Fruit fly (Drosophila melanogaster) whole organism, prepupa: ENCODE data around the gene Teh2.

Source experiments
- CG11902 ChIP-seq: fragments of 200-800 bp; sonication (Bioruptor generic); optimal IDR thresholded peaks from 3 replicates; lab custom pipeline; 2016; ENCODE audit warnings: missing biosample characterization, missing genetic modification characterization
- CG16779 ChIP-seq: fragments of 200-800 bp; sonication (Bioruptor generic); optimal IDR thresholded peaks from 3 replicates; lab custom pipeline; 2017; ENCODE audit warnings: missing biosample characterization, mild to moderate bottlenecking, missing genetic modification characterization
- CG6276 ChIP-seq: fragments of 200-800 bp; sonication (Bioruptor generic); optimal IDR thresholded peaks from 2 replicates; lab custom pipeline; 2017; ENCODE audit warnings: missing biosample characterization, mild to moderate bottlenecking, missing genetic modification characterization
- CG6792 ChIP-seq: fragments of 200-800 bp; sonication (Bioruptor generic); optimal IDR thresholded peaks from 3 replicates; lab custom pipeline; 2016; ENCODE audit warnings: missing biosample characterization, missing genetic modification characterization
- CG6854 ChIP-seq: fragments of 200-800 bp; sonication (Bioruptor generic); optimal IDR thresholded peaks from 2 replicates; lab custom pipeline; 2017; ENCODE audit warnings: missing biosample characterization, mild to moderate bottlenecking, missing genetic modification characterization
- Eip78C ChIP-seq: fragments of 200-800 bp; sonication (Bioruptor generic); peaks from one replicate; lab custom pipeline; 2016; ENCODE audit warnings: missing biosample characterization, missing genetic modification characterization
- Ets96B ChIP-seq: fragments of 200-800 bp; optimal IDR thresholded peaks from 2 replicates; lab custom pipeline; 2019; ENCODE audit warnings: missing biosample characterization, mild to moderate bottlenecking, missing genetic modification characterization, moderate library complexity
- Met ChIP-seq: fragments of 200-800 bp; sonication (Bioruptor generic); optimal IDR thresholded peaks from 3 replicates; lab custom pipeline; 2016; ENCODE audit warnings: missing biosample characterization, missing genetic modification characterization
- Sox102F ChIP-seq: fragments of 200-800 bp; sonication (Bioruptor generic); optimal IDR thresholded peaks from 2 replicates; lab custom pipeline; 2016; ENCODE audit warnings: missing biosample characterization, mild to moderate bottlenecking, missing genetic modification characterization
- eg ChIP-seq: fragments of 200-800 bp; sonication (Bioruptor generic); IDR thresholded peaks from 3 replicates; pipeline ENCODE4 v1.3.6; 2022; ENCODE audit warnings: missing biosample characterization, missing genetic modification characterization
- fd85E ChIP-seq: fragments of 200-800 bp; sonication (Bioruptor generic); optimal IDR thresholded peaks from 3 replicates; lab custom pipeline; 2016; ENCODE audit warnings: missing biosample characterization, missing genetic modification characterization
- fkh ChIP-seq: fragments of 200-800 bp; sonication (Bioruptor generic); optimal IDR thresholded peaks from 3 replicates; lab custom pipeline; 2017; ENCODE audit warnings: missing biosample characterization, mild to moderate bottlenecking, missing genetic modification characterization, moderate library complexity
- svp ChIP-seq: fragments of 200-800 bp; sonication (Bioruptor generic); peaks from one replicate; lab custom pipeline; 2016; ENCODE audit warnings: missing biosample characterization, missing genetic modification characterization
- vri ChIP-seq: fragments of 200-800 bp; sonication (Bioruptor generic); optimal IDR thresholded peaks from 3 replicates; lab custom pipeline; 2016; ENCODE audit warnings: missing biosample characterization, mild to moderate bottlenecking, missing genetic modification characterization

dm6 chr3L:4132585-4132984 lies 55.2 kb downstream of the Teh2 start:
- TF ChIP-seq Met (GFP tag; lab: Kevin White, UChicago) (no peak), CG6792 (no peak), Eip78C (GFP tag; lab: Kevin White, UChicago) (no peak), vri (GFP tag; lab: Kevin White, UChicago) (peak; percentile 94), CG16779 (tag; lab: Kevin White, UChicago) (no peak), eg (GFP tag; lab: Robert Waterston, UW) (no peak), fd85E (no peak), fkh (GFP tag; lab: Kevin White, UChicago) (no peak), Sox102F (GFP tag; lab: Kevin White, UChicago) (no peak), Ets96B (no peak), CG6276 (GFP tag; lab: Kevin White, UChicago) (no peak), svp (GFP tag; lab: Kevin White, UChicago) (peak; percentile 55), CG6854 (GFP tag; lab: Kevin White, UChicago) (no peak), CG11902 (GFP tag; lab: Kevin White, UChicago) (no peak)
